Worm (Caenorhabditis elegans) whole organism, midembryonic: Measurements from ENCODE around the gene ect-2.

ENCODE experiments used
- T22C8.4 ChIP-seq: fragments of 200-800 bp; sonication (Bioruptor generic); IDR thresholded peaks from 2 replicates; pipeline ENCODE4 v1.3.6; 2022; ENCODE audit warnings: missing genetic modification characterization, missing compliant biosample characterization
- cog-1 ChIP-seq: sonication (generic microtip); optimal IDR thresholded peaks from 2 replicates; lab custom pipeline; 2016; ENCODE audit warnings: missing genetic modification characterization, missing compliant biosample characterization
- flt-1 ChIP-seq: fragments of 200-800 bp; sonication (Bioruptor generic); IDR thresholded peaks from 2 replicates; pipeline ENCODE4 v1.3.6; 2022; ENCODE audit warnings: missing genetic modification characterization, missing compliant biosample characterization
- klf-2 ChIP-seq: fragments of 200-800 bp; sonication (Bioruptor generic); conservative IDR thresholded peaks from 2 replicates; pipeline ENCODE4 v1.3.6; 2022; ENCODE audit warnings: missing genetic modification reagents, missing genetic modification characterization, missing compliant biosample characterization
- med-1 ChIP-seq: sonication (generic microtip); optimal IDR thresholded peaks from 2 replicates; lab custom pipeline; 2017; ENCODE audit warnings: missing genetic modification characterization, mild to moderate bottlenecking, missing compliant biosample characterization, antibody characterized with exemption, missing genetic modification reagents; ENCODE audit not compliant: insufficient read depth
- ref-1 ChIP-seq: fragments of 200-800 bp; sonication (Bioruptor generic); conservative IDR thresholded peaks from 2 replicates; pipeline ENCODE4 v1.3.6; 2022; ENCODE audit warnings: missing genetic modification reagents, missing genetic modification characterization, missing compliant biosample characterization
- tab-1 ChIP-seq: fragments of 200-800 bp; sonication (Bioruptor generic); IDR thresholded peaks from 2 replicates; pipeline ENCODE4 v1.3.6; 2022; ENCODE audit warnings: missing genetic modification characterization, missing compliant biosample characterization
- ztf-23 ChIP-seq: fragments of 200-800 bp; sonication (Bioruptor generic); IDR thresholded peaks from 2 replicates; pipeline ENCODE4 v1.3.6; 2022; ENCODE audit warnings: missing genetic modification reagents, missing genetic modification characterization, missing compliant biosample characterization
- ztf-29 ChIP-seq: fragments of 200-800 bp; sonication (Bioruptor generic); IDR thresholded peaks from 2 replicates; pipeline ENCODE4 v1.3.6; 2022; ENCODE audit warnings: missing genetic modification reagents, missing genetic modification characterization, missing compliant biosample characterization

DNA sequence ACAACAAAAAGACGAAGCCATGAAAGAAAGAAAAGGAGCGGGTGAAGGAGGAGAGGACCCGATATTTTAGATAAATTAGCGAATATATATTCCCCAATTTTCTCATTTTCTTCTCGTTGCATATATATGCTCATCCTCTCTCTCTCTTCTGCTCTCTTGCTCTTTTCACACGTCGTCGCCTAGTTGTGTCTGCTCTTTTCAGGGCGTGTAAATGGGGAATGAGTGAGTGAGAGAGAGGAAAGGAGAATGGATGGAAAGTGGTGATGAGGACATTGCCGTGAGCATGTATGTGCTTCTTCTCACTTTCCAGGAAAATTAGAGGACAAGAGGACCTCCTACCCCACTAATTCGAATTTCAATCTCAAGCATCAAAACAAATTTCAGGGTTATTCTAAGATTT, 28.3 kb downstream of the ect-2 start:
- TF ChIP-seq klf-2 (GFP tag; lab: Robert Waterston, UW) (no peak), tab-1 (GFP tag; lab: Robert Waterston, UW) (no peak), ztf-23 (GFP tag; lab: Robert Waterston, UW) (no peak), ztf-29 (GFP tag; lab: Robert Waterston, UW) (no peak), flt-1 (GFP tag; lab: Robert Waterston, UW) (no peak), ref-1 (GFP tag; lab: Robert Waterston, UW) (no peak), T22C8.4 (GFP tag; lab: Robert Waterston, UW) (no peak), cog-1 (tag; lab: Kevin White, UChicago) (no peak), med-1 (GFP tag; lab: Kevin White, UChicago) (no peak)
